Worm (Caenorhabditis elegans): Measurements from ENCODE around the gene sri-47.

- no peak for TF ChIP-seq pax-1 (tag; optimal IDR thresholded peaks at IDR 0.05)
- no peak for TF ChIP-seq ceh-19 (GFP tag; optimal IDR thresholded peaks at IDR 0.05)
- TF ChIP-seq pha-2 (tag; optimal IDR thresholded peaks at IDR 0.05), result no peak
- TF ChIP-seq unc-3 (GFP tag; conservative IDR thresholded peaks at IDR 0.05), result no peak
- no peak for TF ChIP-seq unc-3 (tag; optimal IDR thresholded peaks at IDR 0.05)
- no peak for TF ChIP-seq lin-11 (tag; optimal IDR thresholded peaks at IDR 0.05)
Observed at ce11 chrII:2681118-2681517, 24.4 kb downstream of the sri-47 start, which contains the start of gene F34D6.1.

Measured in whole organism, late embryonic.